Fruit fly (Drosophila melanogaster) whole organism, pupa: ENCODE data around the gene CG2841.

ENCODE experiments used
- CG12605 ChIP-seq: fragments of 200-800 bp; sonication (Bioruptor generic); IDR thresholded peaks from 2 replicates; pipeline ENCODE4 v1.3.6; 2022; ENCODE audit warnings: missing biosample characterization, missing genetic modification characterization
- CG14655 ChIP-seq: fragments of 200-800 bp; sonication (Bioruptor generic); optimal IDR thresholded peaks from 3 replicates; lab custom pipeline; 2017; ENCODE audit warnings: mild to moderate bottlenecking, missing biosample characterization, missing genetic modification reagents, missing genetic modification characterization
- CG15710 ChIP-seq: fragments of 200-800 bp; sonication (Bioruptor generic); optimal IDR thresholded peaks from 2 replicates; lab custom pipeline; 2018; ENCODE audit warnings: missing biosample characterization, mild to moderate bottlenecking, missing genetic modification characterization, moderate library complexity
- CG4496 ChIP-seq: fragments of 200-800 bp; sonication (Bioruptor generic); IDR thresholded peaks from 3 replicates; pipeline ENCODE4 v1.3.6; 2022; ENCODE audit warnings: missing biosample characterization, missing genetic modification characterization
- CG8159 ChIP-seq: fragments of 200-800 bp; sonication (Bioruptor generic); optimal IDR thresholded peaks from 3 replicates; lab custom pipeline; 2018; ENCODE audit warnings: missing biosample characterization, mild to moderate bottlenecking, missing genetic modification characterization, moderate library complexity
- CG8301 ChIP-seq: fragments of 200-800 bp; sonication (Bioruptor generic); optimal IDR thresholded peaks from 2 replicates; lab custom pipeline; 2018; ENCODE audit warnings: missing biosample characterization, mild to moderate bottlenecking, missing genetic modification characterization
- D1 ChIP-seq: fragments of 200-800 bp; sonication (Bioruptor generic); optimal IDR thresholded peaks from 2 replicates; lab custom pipeline; 2018; ENCODE audit warnings: missing biosample characterization, mild to moderate bottlenecking, missing genetic modification characterization, moderate library complexity
- EcR ChIP-seq: fragments of 200-800 bp; sonication (Bioruptor generic); optimal IDR thresholded peaks from 3 replicates; lab custom pipeline; 2019; ENCODE audit warnings: missing biosample characterization, missing genetic modification characterization, mild to moderate bottlenecking, moderate library complexity, missing genetic modification reagents
- Ets98B ChIP-seq: fragments of 200-800 bp; sonication (Bioruptor generic); IDR thresholded peaks from 2 replicates; pipeline ENCODE4 v1.3.6; 2022; ENCODE audit warnings: missing biosample characterization, missing genetic modification characterization
- Pif1A ChIP-seq: fragments of 200-800 bp; sonication (Bioruptor generic); optimal IDR thresholded peaks from 3 replicates; lab custom pipeline; 2016; ENCODE audit warnings: missing biosample characterization, missing genetic modification characterization
- Pif1B ChIP-seq: fragments of 200-800 bp; sonication (Bioruptor generic); optimal IDR thresholded peaks from 3 replicates; lab custom pipeline; 2016; ENCODE audit warnings: missing biosample characterization, missing genetic modification characterization
- Snoo ChIP-seq: fragments of 200-800 bp; sonication (Bioruptor generic); optimal IDR thresholded peaks from 3 replicates; lab custom pipeline; 2017; ENCODE audit warnings: missing biosample characterization, mild to moderate bottlenecking, missing genetic modification characterization, inconsistent platforms
- gl ChIP-seq: fragments of 200-800 bp; sonication (Bioruptor generic); optimal IDR thresholded peaks from 2 replicates; lab custom pipeline; 2018; ENCODE audit warnings: missing biosample characterization, mild to moderate bottlenecking, missing genetic modification characterization

DNA sequence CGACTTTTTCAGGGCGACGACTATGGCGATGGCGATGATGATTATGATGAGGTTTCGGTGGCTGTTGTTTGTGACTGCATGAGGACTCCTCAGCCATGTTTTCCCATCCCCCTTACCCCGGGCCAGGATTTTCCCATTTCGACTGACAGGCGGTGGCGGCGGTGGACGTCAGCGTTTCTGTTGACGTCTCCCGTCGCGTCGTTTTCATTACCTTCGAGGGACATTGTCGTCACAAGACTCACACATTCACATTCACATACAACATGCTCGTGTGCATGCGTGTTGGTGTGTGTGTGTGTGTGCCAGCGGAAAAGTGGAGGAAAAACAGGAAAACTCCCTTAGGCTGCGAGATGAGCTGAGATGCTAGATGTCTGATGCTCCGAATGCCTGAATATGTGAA, 46.4 kb downstream of the CG2841 start:
- no peak for TF ChIP-seq Pif1B
- no peak for TF ChIP-seq Pif1A (GFP tag; lab: Kevin White, UChicago)
- no peak for TF ChIP-seq D1 (tag; lab: Kevin White, UChicago)
- no peak for TF ChIP-seq CG8159 (tag; lab: Kevin White, UChicago)
- no peak for TF ChIP-seq CG14655
- no peak for TF ChIP-seq CG15710 (tag; lab: Kevin White, UChicago)
- TF ChIP-seq CG4496 (GFP tag; lab: Robert Waterston, UW), result no peak
- no peak for TF ChIP-seq gl (tag; lab: Kevin White, UChicago)
- no peak for TF ChIP-seq EcR (GFP tag; lab: Kevin White, UChicago)
- TF ChIP-seq CG12605 (GFP tag; lab: Robert Waterston, UW), result no peak
- TF ChIP-seq Ets98B (GFP tag; lab: Robert Waterston, UW), result no peak
- no peak for TF ChIP-seq Snoo (tag; lab: Kevin White, UChicago)
- TF ChIP-seq CG8301, result no peak
